Fruit fly (Drosophila melanogaster) S2 (cell line): ENCODE results near the gene EMC3.

Experiments used
- CG8478 ChIP-seq: fragments of >200 bp; optimal IDR thresholded peaks from 2 replicates; lab custom pipeline; 2018
- CTCF ChIP-seq, 2 experiments: fragments of >200 bp; optimal IDR thresholded peaks; 2 replicates each; lab custom pipeline; 2018

DNA sequence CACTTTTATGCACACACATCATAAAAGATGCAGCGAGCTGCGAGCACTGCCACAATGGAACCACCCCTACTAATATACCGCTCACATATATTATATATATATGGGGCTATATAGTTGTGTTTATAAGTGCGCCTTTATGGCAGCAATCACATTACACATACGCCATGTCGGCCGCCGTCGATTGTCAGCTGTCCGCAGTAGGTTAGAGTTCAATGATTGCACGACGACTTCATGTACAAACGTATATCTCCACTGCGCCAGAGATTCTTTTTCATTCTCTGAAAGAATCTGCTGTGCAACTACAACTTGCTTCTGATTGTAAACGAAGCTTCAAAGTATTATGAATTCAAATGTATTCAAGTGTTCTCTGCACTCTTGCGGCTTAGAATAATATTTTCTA, 20.4 kb upstream of the EMC3 start:
- TF ChIP-seq CTCF (optimal IDR thresholded peaks at IDR 0.05; lab: Kevin White, UChicago) (no peak), CG8478 (lab: Kevin White, UChicago) (no peak)
